Fruit fly (Drosophila melanogaster): ENCODE data around the gene CG11504.

Gene CG11504

DNA sequence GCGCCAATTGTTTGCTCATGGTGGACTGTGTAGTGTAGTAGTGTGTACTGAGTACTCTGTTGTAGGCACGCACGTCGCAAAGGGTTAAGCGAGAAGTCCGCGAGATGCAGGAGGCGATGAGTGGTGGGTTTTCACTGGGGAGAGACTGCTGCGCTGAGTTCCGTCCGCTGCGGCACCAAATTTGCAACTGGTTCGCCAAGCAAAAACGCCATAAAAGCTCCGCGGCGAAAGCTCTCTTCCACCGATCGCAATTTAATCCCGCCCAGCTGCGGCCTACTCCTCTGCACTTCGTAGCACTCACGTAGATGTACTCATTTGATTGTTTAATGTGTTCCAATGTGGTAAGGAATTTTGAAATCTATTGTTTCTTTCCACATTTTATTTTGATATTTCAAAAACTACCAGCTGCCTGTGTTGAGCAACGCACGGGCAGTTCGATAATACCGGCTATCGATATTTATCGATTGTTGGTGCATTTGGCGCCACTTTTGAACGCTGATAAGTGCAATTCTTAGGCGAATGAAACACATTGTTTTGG lies 17.3 kb downstream of the CG11504 start, which contains the start of gene CG7920 (continued):
- TF ChIP-seq ash1 (GFP tag; optimal IDR thresholded peaks at IDR 0.05) = no peak
- peak; percentile 61 for TF ChIP-seq bbx (GFP tag; IDR thresholded peaks at IDR 0.05; ENCODE audit: partially characterized antibody)
- no peak for TF ChIP-seq schlank (tag; optimal IDR thresholded peaks at IDR 0.05)
- TF ChIP-seq CG17612 (GFP tag; IDR thresholded peaks at IDR 0.05) = no peak
- TF ChIP-seq CG16813 (GFP tag; IDR thresholded peaks at IDR 0.05; ENCODE audit: partially characterized antibody) = peak; percentile 75
- TF ChIP-seq nmo (GFP tag; optimal IDR thresholded peaks at IDR 0.05) = peak; percentile 1
- no peak for TF ChIP-seq fd96Cb (tag; optimal IDR thresholded peaks at IDR 0.05)
- peak; percentile 8 for TF ChIP-seq unpg (GFP tag; optimal IDR thresholded peaks at IDR 0.05)
- TF ChIP-seq CTCF (GFP tag; optimal IDR thresholded peaks at IDR 0.05) = peak; percentile 75
- TF ChIP-seq grn (GFP tag; optimal IDR thresholded peaks at IDR 0.05) = no peak
- peak; percentile 59 for TF ChIP-seq CG13894 (tag; optimal IDR thresholded peaks at IDR 0.05)
- no peak; the same call in 1 of the 2 replicates for TF ChIP-seq dimm (GFP tag; IDR thresholded peaks at IDR 0.05)
- no peak for TF ChIP-seq ftz-f1 (GFP tag; optimal IDR thresholded peaks at IDR 0.05)
- TF ChIP-seq Xbp1 (GFP tag; optimal IDR thresholded peaks at IDR 0.05) = peak; percentile 19
- peak; percentile 20 for TF ChIP-seq CG4424 (GFP tag; optimal IDR thresholded peaks at IDR 0.05)
- TF ChIP-seq CG15601 (tag; optimal IDR thresholded peaks at IDR 0.05) = no peak
- TF ChIP-seq nerfin-2 (GFP tag; IDR thresholded peaks at IDR 0.05; ENCODE audit: partially characterized antibody) = peak; percentile 55
- TF ChIP-seq Sin3A (optimal IDR thresholded peaks at IDR 0.05) = peak; percentile 71
- TF ChIP-seq ap (GFP tag; IDR thresholded peaks at IDR 0.05) = no peak
- no peak for TF ChIP-seq CG5245 (GFP tag; optimal IDR thresholded peaks at IDR 0.05)
- TF ChIP-seq CG4854 (GFP tag; optimal IDR thresholded peaks at IDR 0.05) = no peak
- TF ChIP-seq CG3726 (GFP tag; IDR thresholded peaks at IDR 0.05) = 0 out of 3 replicates have a peak, but pooled peaks have one; percentile 6
- TF ChIP-seq CG7556 (GFP tag; optimal IDR thresholded peaks at IDR 0.05) = peak; percentile 23
- TF ChIP-seq ara (GFP tag; IDR thresholded peaks at IDR 0.05) = no peak
- TF ChIP-seq CG6683 (GFP tag; optimal IDR thresholded peaks at IDR 0.05) = no peak
- peak; percentile 86 for TF ChIP-seq pzg (GFP tag; optimal IDR thresholded peaks at IDR 0.05)
- TF ChIP-seq CG6689 (GFP tag; IDR thresholded peaks at IDR 0.05) = no peak
- TF ChIP-seq CG3281 (GFP tag; optimal IDR thresholded peaks at IDR 0.05) = peak; percentile 46
- peak; percentile 60 for TF ChIP-seq trem (tag; optimal IDR thresholded peaks at IDR 0.05)
- peak; percentile 41 for TF ChIP-seq dm (GFP tag; optimal IDR thresholded peaks at IDR 0.05)
- TF ChIP-seq MBD-R2 (GFP tag; IDR thresholded peaks at IDR 0.05) = peak; percentile 29; the same call in 1 of the 2 replicates
- TF ChIP-seq Elba2 (GFP tag; optimal IDR thresholded peaks at IDR 0.05) = no peak
- TF ChIP-seq Bteb2 (GFP tag; optimal IDR thresholded peaks at IDR 0.05) = peak; percentile 29
- peak; percentile 34 for TF ChIP-seq eyg (GFP tag; optimal IDR thresholded peaks at IDR 0.05)
- peak; percentile 1 for TF ChIP-seq mirr (GFP tag; optimal IDR thresholded peaks at IDR 0.05)
- peak in 1 of 3 experiments; percentile 9 for TF ChIP-seq Stat92E (GFP tag; optimal IDR thresholded peaks at IDR 0.05)
- TF ChIP-seq CG31441 (GFP tag; IDR thresholded peaks at IDR 0.05) = 0 out of 2 replicates have a peak, but pooled peaks have one; percentile 8
- no peak; the same call in 2 of the 3 replicates for TF ChIP-seq dysf (GFP tag; IDR thresholded peaks at IDR 0.05)
- no peak for TF ChIP-seq Dad (GFP tag; optimal IDR thresholded peaks at IDR 0.05)
- TF ChIP-seq sima (GFP tag; optimal IDR thresholded peaks at IDR 0.05) = no peak
- TF ChIP-seq CG8290 (GFP tag; optimal IDR thresholded peaks at IDR 0.05) = peak; percentile 2
- TF ChIP-seq CG8290 (tag; optimal IDR thresholded peaks at IDR 0.05) = peak in 1 of 2 experiments; percentile 46
- no peak for TF ChIP-seq CG14050 (GFP tag; IDR thresholded peaks at IDR 0.05)
- peak; percentile 58 for TF ChIP-seq CG10543 (GFP tag; optimal IDR thresholded peaks at IDR 0.05)
- no peak for TF ChIP-seq Ets65A (GFP tag)
- TF ChIP-seq grau (tag; optimal IDR thresholded peaks at IDR 0.05) = peak; percentile 34
- no peak for TF ChIP-seq exex (tag; optimal IDR thresholded peaks at IDR 0.05)
- TF ChIP-seq seq (GFP tag; IDR thresholded peaks at IDR 0.05) = no peak
- TF ChIP-seq CG10267 (tag; optimal IDR thresholded peaks at IDR 0.05) = peak; percentile 98
- no peak for TF ChIP-seq Blimp-1 (GFP tag; optimal IDR thresholded peaks at IDR 0.05)
- TF ChIP-seq ewg (GFP tag; optimal IDR thresholded peaks at IDR 0.05) = peak; percentile 3
